Worm (Caenorhabditis elegans): Measurements from ENCODE around the gene gst-5.
"Not testable (repeated sequence)": the region's sequence is repeated elsewhere in the genome, so short reads cannot be mapped to it uniquely, and the experiment has no call there.

gst-5 gene

DNA sequence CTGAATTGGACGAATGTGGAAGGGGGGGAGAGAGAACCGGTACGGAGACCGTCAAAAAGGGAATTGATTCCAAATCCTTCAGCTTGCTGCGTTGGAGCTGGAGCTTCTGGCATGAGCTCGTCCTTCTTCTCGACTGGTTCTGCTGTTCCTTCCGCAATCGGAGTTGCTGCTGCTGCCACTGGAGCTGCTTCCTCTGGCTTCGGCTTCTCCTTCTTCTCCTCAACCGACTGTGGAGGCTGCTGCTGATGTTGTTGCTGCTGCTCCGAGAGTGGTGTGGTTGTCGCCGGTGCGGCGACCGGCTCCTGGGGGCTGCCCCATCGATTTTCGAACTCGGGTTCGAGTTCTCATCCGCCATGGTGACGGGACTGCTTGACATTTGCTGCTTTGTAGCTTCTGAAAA lies 15.4 kb upstream of the gst-5 start, which contains the start of gene R03D7.2:
Gene R03D7.2, minus strand, starts transcription at position 399 of the 400 bp plus-strand sequence.
- no peak for TF ChIP-seq ztf-11 (tag; optimal IDR thresholded peaks at IDR 0.05)
- TF ChIP-seq nhr-237 (tag; optimal IDR thresholded peaks at IDR 0.05), result no peak
- TF ChIP-seq nhr-25 (tag; optimal IDR thresholded peaks at IDR 0.05), result no peak

DNA sequence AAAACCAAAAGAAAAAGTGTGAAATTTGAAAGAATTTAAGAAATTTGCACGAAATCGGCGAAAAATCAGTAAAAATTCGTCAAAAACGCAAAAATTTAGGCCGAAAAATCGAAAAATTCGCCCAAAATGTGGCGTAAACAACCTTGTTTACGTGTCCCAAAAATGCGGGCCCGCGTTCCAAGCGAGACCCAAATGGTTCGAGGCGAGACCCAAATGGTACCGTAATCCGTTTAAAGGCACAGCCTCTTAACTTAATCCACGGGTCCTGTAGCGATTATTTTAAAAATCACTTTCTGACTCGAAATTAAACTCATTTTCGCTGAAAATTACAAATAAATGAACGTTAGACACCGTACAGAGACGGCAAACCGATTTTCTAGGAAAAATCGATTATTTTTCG lies 14.8 kb upstream of the gst-5 start:
- TF ChIP-seq snpc-4 (tag; optimal IDR thresholded peaks at IDR 0.05), result no peak
- no peak for TF ChIP-seq fkh-2 (tag; optimal IDR thresholded peaks at IDR 0.05)
- TF ChIP-seq hmg-11 (tag; optimal IDR thresholded peaks at IDR 0.05), result no peak
- no peak for TF ChIP-seq elt-1 (tag; optimal IDR thresholded peaks at IDR 0.05)
- TF ChIP-seq mdl-1 (tag; optimal IDR thresholded peaks at IDR 0.05), result no peak
- no peak for TF ChIP-seq nhr-23 (tag; optimal IDR thresholded peaks at IDR 0.05)
- TF ChIP-seq eor-1 (tag; optimal IDR thresholded peaks at IDR 0.05), result no peak
- no peak for TF ChIP-seq pqm-1 (tag; optimal IDR thresholded peaks at IDR 0.05)
- TF ChIP-seq lin-39 (tag; optimal IDR thresholded peaks at IDR 0.05), result no peak
- TF ChIP-seq elt-2 (tag; optimal IDR thresholded peaks at IDR 0.05), result no peak
- TF ChIP-seq R02D3.7 (tag; optimal IDR thresholded peaks at IDR 0.05), result no peak
- no peak for TF ChIP-seq nhr-76 (tag; optimal IDR thresholded peaks at IDR 0.05)
- no peak for TF ChIP-seq jun-1 (tag; optimal IDR thresholded peaks at IDR 0.05)

DNA sequence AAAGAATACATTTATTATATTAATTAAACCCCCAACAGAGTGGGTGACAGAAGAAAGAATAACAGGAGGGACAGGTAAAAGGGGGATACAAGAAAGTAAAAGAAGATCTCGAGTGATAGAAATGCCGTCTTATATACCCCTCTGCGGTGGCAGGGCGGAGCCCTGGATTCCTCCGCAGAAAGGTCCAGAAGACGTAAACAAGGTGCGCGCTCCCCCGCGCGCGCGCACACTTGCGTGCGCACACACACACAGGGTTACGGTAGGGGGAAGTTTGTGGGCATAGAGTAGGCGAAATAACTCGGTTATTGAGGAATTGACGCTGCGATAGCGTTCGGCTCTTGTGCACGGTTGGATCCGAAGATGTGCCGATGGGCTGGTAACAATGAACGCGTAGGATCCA lies 8.2 kb upstream of the gst-5 start, which contains the start of gene R03D7.15:
Gene R03D7.15, plus strand, starts transcription at position 299 of the 400 bp plus-strand sequence.
- not testable (repeated sequence) for TF ChIP-seq nhr-76 (tag; optimal IDR thresholded peaks at IDR 0.05); snpc-4 (tag; optimal IDR thresholded peaks at IDR 0.05); sea-2 (GFP tag; optimal IDR thresholded peaks at IDR 0.05)

ce11 chrII:10945446-10945845 lies 4.7 kb upstream of the gst-5 start:
- TF ChIP-seq ceh-28 (tag; optimal IDR thresholded peaks at IDR 0.05), result no peak
- no peak for TF ChIP-seq tbx-2 (tag; optimal IDR thresholded peaks at IDR 0.05)
- TF ChIP-seq ZK546.5 (tag; optimal IDR thresholded peaks at IDR 0.05), result no peak
- no peak for TF ChIP-seq snpc-4 (tag; optimal IDR thresholded peaks at IDR 0.05)

- TF ChIP-seq hmg-11 (tag; optimal IDR thresholded peaks at IDR 0.05) (peak; percentile 13), zag-1 (tag; optimal IDR thresholded peaks at IDR 0.05) (no peak), nhr-23 (tag; optimal IDR thresholded peaks at IDR 0.05) (peak; percentile 5), ceh-28 (tag; optimal IDR thresholded peaks at IDR 0.05) (no peak), snpc-4 (tag; optimal IDR thresholded peaks at IDR 0.05) (peak; percentile 20), lin-39 (tag; optimal IDR thresholded peaks at IDR 0.05) (peak; percentile 65), pha-4 (tag; optimal IDR thresholded peaks at IDR 0.05) (peak; percentile 28), sea-2 (GFP tag; optimal IDR thresholded peaks at IDR 0.05) (no peak), nfya-1 (tag; optimal IDR thresholded peaks at IDR 0.05; ENCODE audit: insufficient read depth) (peak; percentile 59), ceh-9 (tag; optimal IDR thresholded peaks at IDR 0.05) (no peak)
Observed at ce11 chrII:10946848-10947247, 3.3 kb upstream of the gst-5 start.

DNA sequence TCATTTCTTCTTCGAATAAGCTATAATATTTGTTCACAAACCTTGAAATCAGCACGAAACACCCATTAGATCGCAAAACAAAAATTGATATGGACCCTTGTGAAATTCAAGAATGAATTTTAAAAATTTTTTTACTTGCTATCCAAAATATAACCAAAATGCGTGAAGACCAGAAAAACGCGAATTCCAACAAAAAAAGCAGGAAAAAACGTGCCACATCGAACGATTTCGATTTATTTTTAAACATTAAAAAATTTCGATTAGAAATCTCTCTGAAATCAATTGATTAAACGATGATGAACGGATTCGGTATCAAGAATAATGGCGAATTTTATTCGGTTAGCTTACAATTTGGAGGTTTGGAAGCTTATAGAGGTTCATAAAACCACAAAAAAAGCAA lies 2.8 kb upstream of the gst-5 start, which contains the start of the genes tceb-3 and gskl-1:
Gene tceb-3, minus strand, starts transcription at position 101 of the 400 bp plus-strand sequence.
Gene gskl-1, plus strand, starts transcription at position 243 of the 400 bp plus-strand sequence.
- TF ChIP-seq nfya-1 (tag; optimal IDR thresholded peaks at IDR 0.05; ENCODE audit: insufficient read depth) (no peak), sea-2 (GFP tag; optimal IDR thresholded peaks at IDR 0.05) (no peak), nhr-43 (tag; optimal IDR thresholded peaks at IDR 0.05; ENCODE audit: poor library complexity, severe bottlenecking) (no peak), zag-1 (tag; optimal IDR thresholded peaks at IDR 0.05) (no peak), mml-1 (tag; optimal IDR thresholded peaks at IDR 0.05) (no peak)

DNA sequence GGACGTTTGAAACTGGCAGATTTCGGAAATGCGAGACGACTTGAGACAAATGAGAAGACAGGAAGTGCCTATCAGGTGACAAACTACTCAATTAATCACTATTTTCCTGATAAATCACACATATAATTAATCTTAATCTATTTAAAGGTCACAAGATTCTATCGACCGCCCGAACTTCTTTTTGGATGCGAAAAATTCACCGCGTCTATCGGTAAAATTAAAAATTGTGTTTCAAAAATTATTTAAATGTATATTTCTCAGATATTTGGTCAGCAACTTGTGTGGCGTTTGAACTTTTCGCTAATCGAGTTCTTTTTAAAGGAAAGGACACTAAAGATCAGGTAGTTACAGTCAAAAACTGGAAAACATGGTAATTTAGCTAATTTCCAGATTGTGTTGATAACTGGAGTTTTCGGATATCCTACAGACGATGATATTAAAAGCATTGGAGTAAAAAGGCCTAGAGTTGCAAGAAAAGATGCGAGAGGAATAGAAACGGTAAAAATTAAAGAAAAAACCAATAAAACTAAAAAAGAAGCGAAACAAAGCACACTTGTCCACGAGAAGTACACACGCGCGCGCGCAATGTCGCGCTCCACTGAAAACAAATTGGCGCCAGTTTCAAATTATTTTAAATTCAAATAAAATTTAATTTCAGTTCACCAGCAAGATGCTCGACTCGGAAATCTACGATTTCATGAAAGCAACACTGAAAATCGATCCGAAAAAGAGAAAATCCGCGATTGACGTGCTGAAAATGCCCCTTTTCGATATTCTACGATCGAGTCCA lies 1.7 kb upstream of the gst-5 start:
- no peak for TF ChIP-seq nhr-12 (tag; optimal IDR thresholded peaks at IDR 0.05)
- TF ChIP-seq nhr-11 (tag; optimal IDR thresholded peaks at IDR 0.05), result no peak
- TF ChIP-seq pha-4 (tag; optimal IDR thresholded peaks at IDR 0.05), result no peak
- TF ChIP-seq nfya-1 (tag; optimal IDR thresholded peaks at IDR 0.05; ENCODE audit: insufficient read depth), result no peak
- TF ChIP-seq fkh-10 (GFP tag; optimal IDR thresholded peaks at IDR 0.05), result no peak
- no peak for TF ChIP-seq fkh-2 (tag; optimal IDR thresholded peaks at IDR 0.05)

Measured in whole organism, L3 larva.